Fruit fly (Drosophila melanogaster) whole organism, adult: ENCODE results near the gene moi.

Experiments used
- CG11617 ChIP-seq: fragments of 200-800 bp; sonication (Bioruptor generic); optimal IDR thresholded peaks from 2 replicates; lab custom pipeline; 2017; ENCODE audit warnings: mild to moderate bottlenecking, missing biosample characterization, missing genetic modification reagents, missing genetic modification characterization
- CG12768 ChIP-seq: fragments of 200-800 bp; sonication (Bioruptor generic); optimal IDR thresholded peaks from 2 replicates; lab custom pipeline; 2017; ENCODE audit warnings: missing biosample characterization, missing genetic modification characterization, mild to moderate bottlenecking, moderate library complexity, missing genetic modification reagents
- CG14711 ChIP-seq: fragments of 200-800 bp; sonication (Bioruptor generic); optimal IDR thresholded peaks from 2 replicates; lab custom pipeline; 2018; ENCODE audit warnings: missing biosample characterization, mild to moderate bottlenecking, missing genetic modification characterization, moderate library complexity
- CG1620 ChIP-seq: fragments of 200-800 bp; sonication (Bioruptor generic); optimal IDR thresholded peaks from 2 replicates; lab custom pipeline; 2016; ENCODE audit warnings: missing biosample characterization, missing genetic modification characterization
- CG33017 ChIP-seq: fragments of 200-800 bp; sonication (Bioruptor generic); optimal IDR thresholded peaks from 2 replicates; lab custom pipeline; 2018; ENCODE audit warnings: missing biosample characterization, mild to moderate bottlenecking, missing genetic modification characterization, moderate library complexity
- CG5204 ChIP-seq: fragments of 200-800 bp; sonication (Bioruptor generic); optimal IDR thresholded peaks from 2 replicates; lab custom pipeline; 2016; ENCODE audit warnings: missing biosample characterization, missing genetic modification characterization
- CG7045 ChIP-seq: fragments of 200-800 bp; sonication (Bioruptor generic); optimal IDR thresholded peaks from 2 replicates; lab custom pipeline; 2017; ENCODE audit warnings: missing biosample characterization, mild to moderate bottlenecking, missing genetic modification characterization
- CG7101 ChIP-seq: fragments of 200-800 bp; sonication (Bioruptor generic); optimal IDR thresholded peaks from 2 replicates; lab custom pipeline; 2018; ENCODE audit warnings: missing biosample characterization, mild to moderate bottlenecking, missing genetic modification characterization, moderate library complexity
- Clk ChIP-seq: fragments of 200-800 bp; sonication (Bioruptor generic); optimal IDR thresholded peaks from 2 replicates; lab custom pipeline; 2017; ENCODE audit warnings: missing biosample characterization, missing genetic modification characterization
- Crg-1 ChIP-seq: fragments of 200-800 bp; sonication (Bioruptor generic); optimal IDR thresholded peaks from 2 replicates; lab custom pipeline; 2016; ENCODE audit warnings: missing biosample characterization, missing genetic modification characterization
- Hr96 ChIP-seq: fragments of 200-800 bp; sonication (Bioruptor generic); optimal IDR thresholded peaks from 2 replicates; lab custom pipeline; 2016; ENCODE audit warnings: missing biosample characterization, missing genetic modification characterization
- Mnt ChIP-seq: fragments of 200-800 bp; sonication (Bioruptor generic); optimal IDR thresholded peaks from 2 replicates; lab custom pipeline; 2016; ENCODE audit warnings: missing biosample characterization, mild to moderate bottlenecking, missing genetic modification characterization
- bab1 ChIP-seq: fragments of 200-800 bp; sonication (Bioruptor generic); optimal IDR thresholded peaks from 3 replicates; lab custom pipeline; 2019; ENCODE audit warnings: missing biosample characterization, mild to moderate bottlenecking, missing genetic modification characterization, moderate library complexity
- cic ChIP-seq: fragments of 200-800 bp; sonication (Bioruptor generic); optimal IDR thresholded peaks from 2 replicates; lab custom pipeline; 2017; ENCODE audit warnings: missing biosample characterization, mild to moderate bottlenecking, missing genetic modification characterization, moderate library complexity
- cnc ChIP-seq, 2 experiments: fragments of >200 bp; optimal IDR thresholded peaks; 2 replicates each; lab custom pipeline; 2017
- kay ChIP-seq: fragments of 200-800 bp; sonication (Bioruptor generic); peaks from one replicate; lab custom pipeline; 2016; ENCODE audit warnings: missing biosample characterization, missing genetic modification characterization, borderline replicate concordance
- ovo ChIP-seq: fragments of 200-800 bp; sonication (Bioruptor generic); optimal IDR thresholded peaks from 2 replicates; lab custom pipeline; 2016; ENCODE audit warnings: missing biosample characterization, missing genetic modification characterization
- pad ChIP-seq: fragments of 200-800 bp; sonication (Bioruptor generic); optimal IDR thresholded peaks from 3 replicates; lab custom pipeline; 2017; ENCODE audit warnings: missing biosample characterization, missing genetic modification characterization, mild to moderate bottlenecking, moderate library complexity, missing genetic modification reagents
- tj ChIP-seq: fragments of 200-800 bp; sonication (Bioruptor generic); optimal IDR thresholded peaks from 3 replicates; lab custom pipeline; 2017; ENCODE audit warnings: missing biosample characterization, mild to moderate bottlenecking, missing genetic modification characterization, moderate library complexity
- toe ChIP-seq: fragments of 200-800 bp; sonication (Bioruptor generic); optimal IDR thresholded peaks from 2 replicates; lab custom pipeline; 2016; ENCODE audit warnings: missing biosample characterization, missing genetic modification characterization

Gene moi

DNA sequence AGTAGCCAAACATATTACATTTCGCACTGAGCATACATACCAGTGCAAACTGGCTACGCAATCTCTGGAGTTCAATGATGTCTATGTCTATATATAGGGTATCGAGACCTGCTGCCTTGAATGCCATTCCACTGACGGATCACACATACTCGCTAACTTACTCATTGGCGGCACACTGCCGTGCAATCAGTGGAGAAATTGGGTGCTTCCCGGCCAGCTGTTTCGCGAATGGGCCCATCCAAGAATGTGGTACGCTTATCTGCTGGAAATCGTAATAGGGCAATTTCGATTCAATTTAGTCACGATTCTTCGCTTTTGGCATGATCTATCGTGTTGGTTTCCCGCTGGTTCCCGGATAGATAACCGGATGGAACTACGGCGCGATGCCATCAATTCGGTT is 24.8 kb downstream of the moi start:
- TF ChIP-seq CG12768 (GFP tag; lab: Kevin White, UChicago): no peak
- no peak for TF ChIP-seq ovo (GFP tag; lab: Kevin White, UChicago)
- no peak for TF ChIP-seq Clk (GFP tag; lab: Kevin White, UChicago)
- no peak for TF ChIP-seq kay
- no peak for TF ChIP-seq CG7101 (tag; lab: Kevin White, UChicago)
- no peak for TF ChIP-seq toe
- no peak for TF ChIP-seq pad (GFP tag; lab: Kevin White, UChicago)
- no peak for TF ChIP-seq Crg-1 (GFP tag; lab: Kevin White, UChicago)
- no peak for TF ChIP-seq cic (GFP tag; lab: Kevin White, UChicago)
- no peak for TF ChIP-seq tj

DNA sequence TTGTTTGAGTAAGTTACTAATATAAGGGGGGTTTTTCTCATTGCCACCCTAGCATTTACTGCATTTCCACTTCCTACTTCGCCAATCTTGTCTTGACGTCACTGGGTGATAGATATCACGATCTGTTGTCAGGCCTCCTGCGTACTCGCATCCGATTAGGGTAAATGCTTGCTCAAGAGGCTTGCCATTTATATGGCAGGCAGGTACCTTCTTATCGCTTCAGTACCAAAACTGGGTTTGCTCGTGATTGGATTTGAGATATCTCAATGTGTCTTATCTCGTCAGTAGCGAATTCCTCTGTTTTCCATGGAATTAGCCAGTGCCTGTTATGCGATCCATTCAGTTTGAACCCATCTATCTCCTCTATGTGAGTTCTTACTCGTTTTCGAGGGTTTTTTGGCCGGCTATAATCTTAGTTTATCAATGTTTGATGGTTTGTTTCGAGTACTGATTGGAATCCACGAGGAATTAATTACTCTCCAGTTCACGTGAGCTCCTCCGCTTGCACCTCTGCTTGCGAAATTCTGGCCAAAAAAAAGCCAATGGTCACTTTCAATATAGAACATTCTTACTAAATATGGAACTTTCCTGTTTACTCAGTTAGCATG is 25.6 kb downstream of the moi start:
- no peak for TF ChIP-seq ovo (GFP tag; lab: Kevin White, UChicago)
- no peak for TF ChIP-seq Crg-1 (GFP tag; lab: Kevin White, UChicago)
- no peak for TF ChIP-seq CG14711
- no peak for TF ChIP-seq CG7045
- no peak for TF ChIP-seq CG33017
- no peak for TF ChIP-seq Mnt
- TF ChIP-seq bab1 (GFP tag; lab: Kevin White, UChicago): no peak
- no peak for TF ChIP-seq cic (GFP tag; lab: Kevin White, UChicago)
- TF ChIP-seq tj: no peak
- no peak for TF ChIP-seq toe
- TF ChIP-seq CG11617 (GFP tag; lab: Kevin White, UChicago): no peak
- TF ChIP-seq CG1620 (GFP tag; lab: Kevin White, UChicago): no peak
- TF ChIP-seq CG5204: no peak
- TF ChIP-seq Hr96 (GFP tag; lab: Kevin White, UChicago): no peak
- no peak for TF ChIP-seq kay
- no peak for TF ChIP-seq Clk (GFP tag; lab: Kevin White, UChicago)
- no peak for TF ChIP-seq pad (GFP tag; lab: Kevin White, UChicago)
- no peak for TF ChIP-seq cnc (optimal IDR thresholded peaks at IDR 0.05; lab: Kevin White, UChicago)
- no peak for TF ChIP-seq CG7101 (tag; lab: Kevin White, UChicago)
- TF ChIP-seq CG12768 (GFP tag; lab: Kevin White, UChicago): no peak

DNA sequence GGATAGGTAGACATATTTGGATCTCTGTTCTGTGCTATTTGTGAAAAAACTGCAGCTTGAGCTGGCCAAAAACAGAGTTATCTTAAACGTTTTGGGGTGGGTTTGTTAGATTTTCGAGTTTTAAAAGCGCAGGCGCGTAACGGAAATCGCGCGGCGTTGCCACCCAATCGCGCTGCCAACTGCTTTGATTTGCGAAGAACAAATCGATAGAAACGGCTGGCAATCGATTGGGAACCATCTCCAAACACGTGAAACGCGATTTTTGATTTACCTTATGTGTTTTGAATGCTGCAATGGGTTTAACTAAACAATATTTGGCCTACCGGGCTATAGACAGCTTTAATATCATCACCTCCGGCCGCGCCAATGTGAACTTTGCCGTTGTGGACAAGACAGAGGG is 28.1 kb downstream of the moi start, which contains the start of the genes CG14312 and CG8064:
CG14312 (minus strand) TSS at position 88 of the 400 bp plus-strand sequence.
CG8064 (plus strand) TSS at position 220 of the 400 bp plus-strand sequence.
- no peak for TF ChIP-seq cic (GFP tag; lab: Kevin White, UChicago)
- peak; percentile 11 for TF ChIP-seq bab1 (GFP tag; lab: Kevin White, UChicago)
- TF ChIP-seq CG1620 (GFP tag; lab: Kevin White, UChicago): no peak
- TF ChIP-seq Mnt: peak; percentile 97
- TF ChIP-seq CG5204: no peak
- TF ChIP-seq Crg-1 (GFP tag; lab: Kevin White, UChicago): no peak

DNA sequence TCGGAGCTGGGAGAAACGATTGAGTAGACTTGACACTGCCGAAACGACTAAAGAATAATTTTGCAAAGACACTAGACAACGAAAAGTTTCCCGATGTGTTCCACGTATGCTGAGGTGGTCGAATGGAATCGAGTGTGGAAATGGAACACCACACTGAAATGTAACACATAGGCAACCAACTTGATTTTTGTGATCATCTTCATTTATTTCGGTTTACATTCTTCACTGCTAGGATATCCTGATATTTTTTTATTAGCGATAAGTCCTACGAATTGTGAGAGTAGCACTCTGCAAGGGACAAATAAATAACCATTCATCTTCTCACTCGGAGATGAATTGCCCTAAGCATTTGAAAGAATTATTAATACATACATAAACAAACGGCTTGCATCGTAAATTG is 33.3 kb downstream of the moi start, which contains the start of gene CG7131:
CG7131 (minus strand) TSS at position 101 of the 400 bp plus-strand sequence.
- TF ChIP-seq CG33017 (no peak), kay (no peak), Clk (GFP tag; lab: Kevin White, UChicago) (no peak), ovo (GFP tag; lab: Kevin White, UChicago) (no peak), CG12768 (GFP tag; lab: Kevin White, UChicago) (no peak), Crg-1 (GFP tag; lab: Kevin White, UChicago) (no peak), toe (no peak), CG14711 (no peak), tj (no peak), cnc (optimal IDR thresholded peaks at IDR 0.05; lab: Kevin White, UChicago) (no peak), CG7101 (tag; lab: Kevin White, UChicago) (no peak), cic (GFP tag; lab: Kevin White, UChicago) (no peak), pad (GFP tag; lab: Kevin White, UChicago) (no peak), CG1620 (GFP tag; lab: Kevin White, UChicago) (no peak), Hr96 (GFP tag; lab: Kevin White, UChicago) (no peak), CG5204 (no peak), Mnt (no peak), bab1 (GFP tag; lab: Kevin White, UChicago) (no peak), CG7045 (no peak)

DNA sequence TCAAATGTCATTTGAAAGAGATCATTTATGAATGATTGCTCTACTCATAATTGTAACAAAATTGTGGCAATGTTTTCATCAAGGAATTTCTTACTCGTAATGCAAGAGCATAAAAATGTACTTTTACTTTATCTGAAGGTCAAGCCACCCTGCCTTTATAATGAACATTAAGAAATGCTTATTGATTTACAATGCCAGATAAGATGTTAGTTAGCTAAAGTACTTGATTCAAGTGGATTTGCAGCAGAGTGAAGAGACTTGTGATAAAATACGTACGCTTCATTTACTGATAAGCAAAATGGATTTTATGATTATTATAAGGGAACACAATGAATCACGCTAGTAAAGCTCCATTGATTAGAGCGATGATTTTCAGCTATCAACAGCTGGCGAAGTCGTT is 36.5 kb downstream of the moi start:
- TF ChIP-seq tj (no peak), toe (no peak), CG11617 (GFP tag; lab: Kevin White, UChicago) (no peak), cnc (optimal IDR thresholded peaks at IDR 0.05; lab: Kevin White, UChicago) (no peak), CG7101 (tag; lab: Kevin White, UChicago) (no peak), Clk (GFP tag; lab: Kevin White, UChicago) (no peak), CG5204 (no peak), cic (GFP tag; lab: Kevin White, UChicago) (peak; percentile 48)

DNA sequence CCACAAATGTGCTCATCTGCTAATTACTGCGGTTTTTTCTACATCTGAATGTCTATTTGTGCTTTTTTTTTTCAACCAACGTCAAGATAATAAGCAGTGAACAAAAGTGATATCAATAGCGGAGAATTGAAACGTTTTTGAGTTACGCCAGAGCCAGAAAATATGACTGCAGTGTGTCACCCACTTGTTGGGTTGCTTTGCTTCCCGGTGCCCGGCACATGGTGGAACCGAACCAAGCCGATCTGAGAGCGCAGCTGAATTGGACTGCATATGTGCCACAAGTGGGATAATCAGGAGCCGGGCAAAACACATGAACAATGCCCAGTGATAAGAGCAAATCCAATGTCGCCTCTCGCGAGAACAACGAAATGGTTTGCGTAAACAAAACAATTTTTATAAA is 37.0 kb downstream of the moi start:
- TF ChIP-seq CG12768 (GFP tag; lab: Kevin White, UChicago): no peak
- TF ChIP-seq Mnt: peak; percentile 30

DNA sequence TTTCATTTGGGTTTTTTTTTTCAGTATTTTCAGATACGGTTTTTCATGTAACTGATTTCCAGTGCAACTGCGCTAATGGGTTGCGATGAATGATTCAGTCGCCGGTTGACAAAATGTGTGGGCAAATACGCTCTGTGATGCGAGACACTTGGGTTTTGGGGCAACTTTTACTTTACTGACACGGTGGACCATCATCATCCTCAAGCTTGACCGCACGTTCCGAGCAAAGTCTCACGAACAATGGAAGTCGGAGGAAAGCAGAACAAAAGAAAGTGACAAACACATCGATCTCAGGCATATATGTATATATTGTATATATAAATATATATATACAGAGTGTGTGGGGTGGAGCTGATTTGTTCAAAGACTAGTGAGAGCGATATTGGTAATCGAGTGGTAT is 39.2 kb downstream of the moi start:
- no peak for TF ChIP-seq CG12768 (GFP tag; lab: Kevin White, UChicago)
- no peak for TF ChIP-seq Mnt
- TF ChIP-seq CG7045: no peak
- no peak for TF ChIP-seq CG14711
- no peak for TF ChIP-seq CG7101 (tag; lab: Kevin White, UChicago)
- TF ChIP-seq tj: no peak
